Fruit fly (Drosophila melanogaster) whole organism, prepupa: ENCODE measurements around the gene CG33299.

ENCODE experiments used
- CG10631 ChIP-seq: fragments of 200-800 bp; sonication (Bioruptor generic); optimal IDR thresholded peaks from 2 replicates; lab custom pipeline; 2016; ENCODE audit warnings: missing biosample characterization, missing genetic modification characterization
- CG10669 ChIP-seq: fragments of 200-800 bp; sonication (Bioruptor generic); optimal IDR thresholded peaks from 3 replicates; lab custom pipeline; 2018; ENCODE audit warnings: missing biosample characterization, mild to moderate bottlenecking, missing genetic modification characterization, moderate library complexity
- CG11762 ChIP-seq: fragments of 200-800 bp; sonication (Bioruptor generic); optimal IDR thresholded peaks from 3 replicates; lab custom pipeline; 2016; ENCODE audit warnings: missing biosample characterization, missing genetic modification characterization; ENCODE audit not compliant: insufficient read depth
- CG11902 ChIP-seq: fragments of 200-800 bp; sonication (Bioruptor generic); optimal IDR thresholded peaks from 3 replicates; lab custom pipeline; 2016; ENCODE audit warnings: missing biosample characterization, missing genetic modification characterization
- CG1621 ChIP-seq: fragments of 200-800 bp; sonication (Bioruptor generic); optimal IDR thresholded peaks from 3 replicates; lab custom pipeline; 2018; ENCODE audit warnings: missing biosample characterization, mild to moderate bottlenecking, missing genetic modification characterization
- CG3032 ChIP-seq: fragments of 200-800 bp; optimal IDR thresholded peaks from 2 replicates; lab custom pipeline; 2019; ENCODE audit warnings: missing biosample characterization, mild to moderate bottlenecking, missing genetic modification characterization, moderate library complexity
- CG31627 ChIP-seq: fragments of 200-800 bp; sonication (Bioruptor generic); optimal IDR thresholded peaks from 3 replicates; lab custom pipeline; 2016; ENCODE audit warnings: missing biosample characterization, missing genetic modification characterization
- CG32006 ChIP-seq: fragments of 200-800 bp; sonication (Bioruptor generic); optimal IDR thresholded peaks from 3 replicates; lab custom pipeline; 2017; ENCODE audit warnings: missing biosample characterization, mild to moderate bottlenecking, missing genetic modification characterization
- CG34406 ChIP-seq: fragments of 200-800 bp; sonication (Bioruptor generic); optimal IDR thresholded peaks from 3 replicates; lab custom pipeline; 2016; ENCODE audit warnings: missing biosample characterization, missing genetic modification characterization
- CG3919 ChIP-seq: fragments of 200-800 bp; sonication (Bioruptor generic); optimal IDR thresholded peaks from 3 replicates; lab custom pipeline; 2016; ENCODE audit warnings: missing biosample characterization, missing genetic modification characterization
- CG4318 ChIP-seq: fragments of 200-800 bp; sonication (Bioruptor generic); optimal IDR thresholded peaks from 3 replicates; lab custom pipeline; 2017; ENCODE audit warnings: missing biosample characterization, mild to moderate bottlenecking, missing genetic modification characterization
- CG6163 ChIP-seq: fragments of 200-800 bp; sonication (Bioruptor generic); IDR thresholded peaks from 3 replicates; pipeline ENCODE4 v1.3.6; 2022; ENCODE audit warnings: missing biosample characterization, missing genetic modification characterization
- CG6792 ChIP-seq: fragments of 200-800 bp; sonication (Bioruptor generic); optimal IDR thresholded peaks from 3 replicates; lab custom pipeline; 2016; ENCODE audit warnings: missing biosample characterization, missing genetic modification characterization
- CG6808 ChIP-seq: fragments of 200-800 bp; sonication (Bioruptor generic); optimal IDR thresholded peaks from 3 replicates; lab custom pipeline; 2017; ENCODE audit warnings: missing biosample characterization, missing genetic modification characterization, mild to moderate bottlenecking, moderate library complexity, missing genetic modification reagents
- CG6854 ChIP-seq: fragments of 200-800 bp; sonication (Bioruptor generic); optimal IDR thresholded peaks from 2 replicates; lab custom pipeline; 2017; ENCODE audit warnings: missing biosample characterization, mild to moderate bottlenecking, missing genetic modification characterization
- CG7368 ChIP-seq: fragments of 200-800 bp; sonication (Bioruptor generic); optimal IDR thresholded peaks from 3 replicates; lab custom pipeline; 2016; ENCODE audit warnings: missing biosample characterization, missing genetic modification characterization
- CG8119 ChIP-seq: fragments of 200-800 bp; sonication (Bioruptor generic); IDR thresholded peaks from 3 replicates; pipeline ENCODE4 v1.3.6; 2022; ENCODE audit warnings: missing biosample characterization, missing genetic modification characterization
- CG8632 ChIP-seq: fragments of 200-800 bp; sonication (Bioruptor generic); optimal IDR thresholded peaks from 3 replicates; lab custom pipeline; 2016; ENCODE audit warnings: missing biosample characterization, missing genetic modification characterization
- CG9139 ChIP-seq: fragments of 200-800 bp; sonication (Bioruptor generic); optimal IDR thresholded peaks from 3 replicates; lab custom pipeline; 2017; ENCODE audit warnings: missing biosample characterization, mild to moderate bottlenecking, missing genetic modification characterization
- Eip75B ChIP-seq: fragments of 200-800 bp; sonication (Bioruptor generic); optimal IDR thresholded peaks from 3 replicates; lab custom pipeline; 2016; ENCODE audit warnings: missing biosample characterization, missing genetic modification characterization
- Eip78C ChIP-seq: fragments of 200-800 bp; sonication (Bioruptor generic); peaks from one replicate; lab custom pipeline; 2016; ENCODE audit warnings: missing biosample characterization, missing genetic modification characterization
- Eip93F ChIP-seq: fragments of 200-800 bp; sonication (Bioruptor generic); optimal IDR thresholded peaks from 2 replicates; lab custom pipeline; 2016; ENCODE audit warnings: missing biosample characterization, mild to moderate bottlenecking, missing genetic modification characterization
- Ets96B ChIP-seq: fragments of 200-800 bp; optimal IDR thresholded peaks from 2 replicates; lab custom pipeline; 2019; ENCODE audit warnings: missing biosample characterization, mild to moderate bottlenecking, missing genetic modification characterization, moderate library complexity
- Hr38 ChIP-seq: sonication (Bioruptor generic); optimal IDR thresholded peaks from 2 replicates; lab custom pipeline; 2016; ENCODE audit warnings: missing biosample characterization, missing genetic modification characterization
- Hr4 ChIP-seq: fragments of 200-800 bp; sonication (Bioruptor generic); optimal IDR thresholded peaks from 3 replicates; lab custom pipeline; 2016; ENCODE audit warnings: missing biosample characterization, missing genetic modification characterization
- Met ChIP-seq: fragments of 200-800 bp; sonication (Bioruptor generic); optimal IDR thresholded peaks from 3 replicates; lab custom pipeline; 2016; ENCODE audit warnings: missing biosample characterization, missing genetic modification characterization
- Sox102F ChIP-seq: fragments of 200-800 bp; sonication (Bioruptor generic); optimal IDR thresholded peaks from 2 replicates; lab custom pipeline; 2016; ENCODE audit warnings: missing biosample characterization, mild to moderate bottlenecking, missing genetic modification characterization
- Sox14 ChIP-seq: fragments of 200-800 bp; sonication (Bioruptor generic); optimal IDR thresholded peaks from 3 replicates; lab custom pipeline; 2016; ENCODE audit warnings: missing biosample characterization, missing genetic modification characterization
- achi ChIP-seq: fragments of 200-800 bp; sonication (Bioruptor generic); optimal IDR thresholded peaks from 3 replicates; lab custom pipeline; 2016; ENCODE audit warnings: missing biosample characterization, missing genetic modification characterization
- acj6 ChIP-seq: fragments of 200-800 bp; sonication (Bioruptor generic); optimal IDR thresholded peaks from 3 replicates; lab custom pipeline; 2016; ENCODE audit warnings: missing biosample characterization, missing genetic modification characterization
- cyc ChIP-seq: fragments of 200-800 bp; sonication (Bioruptor generic); optimal IDR thresholded peaks from 3 replicates; lab custom pipeline; 2016; ENCODE audit warnings: missing biosample characterization, missing genetic modification characterization
- dsx ChIP-seq: fragments of 200-800 bp; optimal IDR thresholded peaks from 3 replicates; lab custom pipeline; 2019; ENCODE audit warnings: missing biosample characterization, mild to moderate bottlenecking, missing genetic modification characterization, moderate library complexity; ENCODE audit not compliant: poor library complexity, severe bottlenecking
- eg ChIP-seq: fragments of 200-800 bp; sonication (Bioruptor generic); IDR thresholded peaks from 3 replicates; pipeline ENCODE4 v1.3.6; 2022; ENCODE audit warnings: missing biosample characterization, missing genetic modification characterization
- esn ChIP-seq: fragments of 200-800 bp; sonication (Bioruptor generic); optimal IDR thresholded peaks from 2 replicates; lab custom pipeline; 2016; ENCODE audit warnings: missing biosample characterization, mild to moderate bottlenecking, missing genetic modification characterization, moderate library complexity
- fkh ChIP-seq: fragments of 200-800 bp; sonication (Bioruptor generic); optimal IDR thresholded peaks from 3 replicates; lab custom pipeline; 2017; ENCODE audit warnings: missing biosample characterization, mild to moderate bottlenecking, missing genetic modification characterization, moderate library complexity
- lz ChIP-seq: fragments of 200-800 bp; sonication (Bioruptor generic); optimal IDR thresholded peaks from 3 replicates; lab custom pipeline; 2016; ENCODE audit warnings: missing biosample characterization, missing genetic modification characterization
- pdm3 ChIP-seq: fragments of 200-800 bp; sonication (Bioruptor generic); optimal IDR thresholded peaks from 3 replicates; lab custom pipeline; 2016; ENCODE audit warnings: missing biosample characterization, missing genetic modification characterization
- salr ChIP-seq, 2 experiments: fragments of 200-800 bp; sonication (Bioruptor generic); optimal IDR thresholded peaks; 3 replicates each; lab custom pipeline; 2016 to 2018; ENCODE audit warnings: missing biosample characterization in 2 of 2, missing genetic modification characterization in 2 of 2, mild to moderate bottlenecking in 1 of 2
- ss ChIP-seq, 2 experiments: fragments of 200-800 bp; sonication (Bioruptor generic); optimal IDR thresholded peaks; 2 replicates in 1 of 2; 3 replicates in 1 of 2; lab custom pipeline; 2017 to 2018; ENCODE audit warnings: mild to moderate bottlenecking in 2 of 2, missing biosample characterization in 2 of 2, missing genetic modification characterization in 2 of 2, moderate library complexity in 1 of 2
- svp ChIP-seq: fragments of 200-800 bp; sonication (Bioruptor generic); peaks from one replicate; lab custom pipeline; 2016; ENCODE audit warnings: missing biosample characterization, missing genetic modification characterization
- topi ChIP-seq: fragments of 200-800 bp; sonication (Bioruptor generic); optimal IDR thresholded peaks from 3 replicates; lab custom pipeline; 2016; ENCODE audit warnings: missing biosample characterization, missing genetic modification characterization
- vri ChIP-seq: fragments of 200-800 bp; sonication (Bioruptor generic); optimal IDR thresholded peaks from 3 replicates; lab custom pipeline; 2016; ENCODE audit warnings: missing biosample characterization, mild to moderate bottlenecking, missing genetic modification characterization

Gene CG33299

dm6 chr2L:9698923-9699493 is 42.6 kb downstream of the CG33299 start, which contains the start of gene Pka-C1 (continued):
- TF ChIP-seq salr (GFP tag; optimal IDR thresholded peaks at IDR 0.05; lab: Kevin White, UChicago) (no peak), fkh (GFP tag; lab: Kevin White, UChicago) (peak; percentile 31), CG10669 (GFP tag; lab: Kevin White, UChicago) (no peak)

- TF ChIP-seq eg (GFP tag; lab: Robert Waterston, UW) (peak; percentile 7; the same call in 1 of the 3 replicates), CG8632 (GFP tag; lab: Kevin White, UChicago) (no peak), fkh (GFP tag; lab: Kevin White, UChicago) (no peak)
These were observed 43.2 kb downstream of the CG33299 start, which contains the start of gene hoip for dm6 chr2L:9699615-9700014. Gene hoip, plus strand, starts transcription at chr2L:9699791.

dm6 chr2L:9700454-9700853 is 44.1 kb downstream of the CG33299 start, which contains the start of gene pelo:
Gene pelo, plus strand, starts transcription at chr2L:9700810.
- TF ChIP-seq CG10669 (GFP tag; lab: Kevin White, UChicago) (no peak), lz (GFP tag; lab: Kevin White, UChicago) (peak; percentile 45), CG8632 (GFP tag; lab: Kevin White, UChicago) (peak; percentile 21), CG6854 (GFP tag; lab: Kevin White, UChicago) (peak; percentile 9), CG8119 (peak; percentile 53; the same call in 1 of the 3 replicates), Hr4 (GFP tag; lab: Kevin White, UChicago) (peak; percentile 27), achi (GFP tag; lab: Kevin White, UChicago) (peak; percentile 44), CG11902 (GFP tag; lab: Kevin White, UChicago) (no peak), Sox14 (peak; percentile 22), Eip75B (peak; percentile 10), CG6163 (GFP tag; lab: Robert Waterston, UW) (peak; percentile 50; the same call in 1 of the 3 replicates), pdm3 (peak; percentile 43), cyc (GFP tag; lab: Kevin White, UChicago) (peak; percentile 39), CG11762 (GFP tag; lab: Kevin White, UChicago) (peak; percentile 9), CG3919 (GFP tag; lab: Kevin White, UChicago) (peak; percentile 40), esn (peak; percentile 51), CG7368 (GFP tag; lab: Kevin White, UChicago) (no peak), CG10631 (GFP tag; lab: Kevin White, UChicago) (peak; percentile 52), topi (GFP tag; lab: Kevin White, UChicago) (peak; percentile 38), vri (GFP tag; lab: Kevin White, UChicago) (peak; percentile 41), CG6808 (GFP tag; lab: Kevin White, UChicago) (no peak), Eip93F (peak; percentile 55), salr (GFP tag; optimal IDR thresholded peaks at IDR 0.05; lab: Kevin White, UChicago) (no peak), eg (GFP tag; lab: Robert Waterston, UW) (no peak), CG34406 (GFP tag; lab: Kevin White, UChicago) (peak; percentile 25), CG9139 (GFP tag; lab: Kevin White, UChicago) (no peak), CG32006 (GFP tag; lab: Kevin White, UChicago) (peak; percentile 51), CG31627 (GFP tag; lab: Kevin White, UChicago) (peak; percentile 30), acj6 (peak; percentile 28), CG6792 (peak; percentile 38), CG4318 (GFP tag; lab: Kevin White, UChicago) (no peak), CG1621 (tag; lab: Kevin White, UChicago) (peak; percentile 29), dsx (GFP tag; lab: Kevin White, UChicago) (peak; percentile 7), svp (GFP tag; lab: Kevin White, UChicago) (peak; percentile 88), fkh (GFP tag; lab: Kevin White, UChicago) (peak; percentile 41), Met (GFP tag; lab: Kevin White, UChicago) (peak; percentile 51), Ets96B (tag; lab: Kevin White, UChicago) (peak; percentile 53), CG3032 (tag; lab: Kevin White, UChicago) (peak; percentile 48), Eip78C (GFP tag; lab: Kevin White, UChicago) (peak; percentile 60), Hr38 (GFP tag; lab: Kevin White, UChicago) (no peak), Sox102F (GFP tag; lab: Kevin White, UChicago) (peak; percentile 9), ss (GFP tag; optimal IDR thresholded peaks at IDR 0.05; lab: Kevin White, UChicago) (peak in 1 of 2 experiments; percentile 32)
